Fruit fly (Drosophila melanogaster) whole organism, adult: ENCODE measurements around the gene Cdep.
A peak's percentile ranks its signal among the peaks of the same experiment; 100 is the strongest.

Source experiments
- CG11617 ChIP-seq: fragments of 200-800 bp; sonication (Bioruptor generic); optimal IDR thresholded peaks from 2 replicates; lab custom pipeline; 2017; ENCODE audit warnings: mild to moderate bottlenecking, missing biosample characterization, missing genetic modification reagents, missing genetic modification characterization
- CG12768 ChIP-seq: fragments of 200-800 bp; sonication (Bioruptor generic); optimal IDR thresholded peaks from 2 replicates; lab custom pipeline; 2017; ENCODE audit warnings: missing biosample characterization, missing genetic modification characterization, mild to moderate bottlenecking, moderate library complexity, missing genetic modification reagents
- CG14711 ChIP-seq: fragments of 200-800 bp; sonication (Bioruptor generic); optimal IDR thresholded peaks from 2 replicates; lab custom pipeline; 2018; ENCODE audit warnings: missing biosample characterization, mild to moderate bottlenecking, missing genetic modification characterization, moderate library complexity
- CG1620 ChIP-seq: fragments of 200-800 bp; sonication (Bioruptor generic); optimal IDR thresholded peaks from 2 replicates; lab custom pipeline; 2016; ENCODE audit warnings: missing biosample characterization, missing genetic modification characterization
- CG33017 ChIP-seq: fragments of 200-800 bp; sonication (Bioruptor generic); optimal IDR thresholded peaks from 2 replicates; lab custom pipeline; 2018; ENCODE audit warnings: missing biosample characterization, mild to moderate bottlenecking, missing genetic modification characterization, moderate library complexity
- CG5204 ChIP-seq: fragments of 200-800 bp; sonication (Bioruptor generic); optimal IDR thresholded peaks from 2 replicates; lab custom pipeline; 2016; ENCODE audit warnings: missing biosample characterization, missing genetic modification characterization
- CG7045 ChIP-seq: fragments of 200-800 bp; sonication (Bioruptor generic); optimal IDR thresholded peaks from 2 replicates; lab custom pipeline; 2017; ENCODE audit warnings: missing biosample characterization, mild to moderate bottlenecking, missing genetic modification characterization
- CG7101 ChIP-seq: fragments of 200-800 bp; sonication (Bioruptor generic); optimal IDR thresholded peaks from 2 replicates; lab custom pipeline; 2018; ENCODE audit warnings: missing biosample characterization, mild to moderate bottlenecking, missing genetic modification characterization, moderate library complexity
- Clk ChIP-seq: fragments of 200-800 bp; sonication (Bioruptor generic); optimal IDR thresholded peaks from 2 replicates; lab custom pipeline; 2017; ENCODE audit warnings: missing biosample characterization, missing genetic modification characterization
- Crg-1 ChIP-seq: fragments of 200-800 bp; sonication (Bioruptor generic); optimal IDR thresholded peaks from 2 replicates; lab custom pipeline; 2016; ENCODE audit warnings: missing biosample characterization, missing genetic modification characterization
- Hr96 ChIP-seq: fragments of 200-800 bp; sonication (Bioruptor generic); optimal IDR thresholded peaks from 2 replicates; lab custom pipeline; 2016; ENCODE audit warnings: missing biosample characterization, missing genetic modification characterization
- Mnt ChIP-seq: fragments of 200-800 bp; sonication (Bioruptor generic); optimal IDR thresholded peaks from 2 replicates; lab custom pipeline; 2016; ENCODE audit warnings: missing biosample characterization, mild to moderate bottlenecking, missing genetic modification characterization
- bab1 ChIP-seq: fragments of 200-800 bp; sonication (Bioruptor generic); optimal IDR thresholded peaks from 3 replicates; lab custom pipeline; 2019; ENCODE audit warnings: missing biosample characterization, mild to moderate bottlenecking, missing genetic modification characterization, moderate library complexity
- cic ChIP-seq: fragments of 200-800 bp; sonication (Bioruptor generic); optimal IDR thresholded peaks from 2 replicates; lab custom pipeline; 2017; ENCODE audit warnings: missing biosample characterization, mild to moderate bottlenecking, missing genetic modification characterization, moderate library complexity
- cnc ChIP-seq, 2 experiments: fragments of >200 bp; optimal IDR thresholded peaks; 2 replicates each; lab custom pipeline; 2017
- kay ChIP-seq: fragments of 200-800 bp; sonication (Bioruptor generic); peaks from one replicate; lab custom pipeline; 2016; ENCODE audit warnings: missing biosample characterization, missing genetic modification characterization, borderline replicate concordance
- ovo ChIP-seq: fragments of 200-800 bp; sonication (Bioruptor generic); optimal IDR thresholded peaks from 2 replicates; lab custom pipeline; 2016; ENCODE audit warnings: missing biosample characterization, missing genetic modification characterization
- pad ChIP-seq: fragments of 200-800 bp; sonication (Bioruptor generic); optimal IDR thresholded peaks from 3 replicates; lab custom pipeline; 2017; ENCODE audit warnings: missing biosample characterization, missing genetic modification characterization, mild to moderate bottlenecking, moderate library complexity, missing genetic modification reagents
- tj ChIP-seq: fragments of 200-800 bp; sonication (Bioruptor generic); optimal IDR thresholded peaks from 3 replicates; lab custom pipeline; 2017; ENCODE audit warnings: missing biosample characterization, mild to moderate bottlenecking, missing genetic modification characterization, moderate library complexity
- toe ChIP-seq: fragments of 200-800 bp; sonication (Bioruptor generic); optimal IDR thresholded peaks from 2 replicates; lab custom pipeline; 2016; ENCODE audit warnings: missing biosample characterization, missing genetic modification characterization

Gene Cdep

dm6 chr3R:4962689-4963088, 52.3 kb downstream of the Cdep start:
- TF ChIP-seq toe (GFP tag; lab: Kevin White, UChicago) (peak; percentile 26), bab1 (GFP tag; lab: Kevin White, UChicago) (peak; percentile 16), CG5204 (GFP tag; lab: Kevin White, UChicago) (no peak), kay (GFP tag; lab: Kevin White, UChicago) (no peak), CG7045 (no peak), cic (GFP tag; lab: Kevin White, UChicago) (no peak), CG12768 (no peak), CG1620 (GFP tag; lab: Kevin White, UChicago) (peak; percentile 9), pad (GFP tag; lab: Kevin White, UChicago) (no peak), CG14711 (tag; lab: Kevin White, UChicago) (no peak), CG11617 (GFP tag; lab: Kevin White, UChicago) (no peak), CG7101 (tag; lab: Kevin White, UChicago) (no peak)

DNA sequence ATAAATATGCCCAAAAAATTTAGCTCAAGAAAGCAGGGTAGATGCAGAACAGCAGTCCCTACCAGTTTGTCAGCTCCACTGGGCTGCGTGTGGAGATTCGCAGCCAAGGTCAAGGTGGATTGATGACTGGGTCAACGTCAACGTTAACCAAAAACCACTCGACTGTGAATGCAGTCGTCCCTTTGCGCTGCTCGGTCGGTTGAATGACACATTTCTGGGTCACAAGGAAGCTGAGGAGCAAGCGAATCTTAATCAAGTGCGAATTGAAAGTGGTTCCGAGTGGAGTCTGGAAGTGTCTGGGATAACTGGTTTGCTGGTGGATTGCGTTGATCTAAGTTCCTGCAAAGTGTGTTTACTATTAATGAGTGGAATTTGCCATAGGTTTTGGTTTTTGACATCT, 53.0 kb downstream of the Cdep start:
- TF ChIP-seq CG7045 = no peak
- TF ChIP-seq CG33017 (tag; lab: Kevin White, UChicago) = no peak
- TF ChIP-seq CG11617 (GFP tag; lab: Kevin White, UChicago) = no peak
- TF ChIP-seq Clk (GFP tag; lab: Kevin White, UChicago) = no peak
- no peak for TF ChIP-seq bab1 (GFP tag; lab: Kevin White, UChicago)
- no peak for TF ChIP-seq Crg-1
- TF ChIP-seq Mnt = no peak

- TF ChIP-seq toe (GFP tag; lab: Kevin White, UChicago) (no peak), pad (GFP tag; lab: Kevin White, UChicago) (no peak), kay (GFP tag; lab: Kevin White, UChicago) (no peak), CG5204 (GFP tag; lab: Kevin White, UChicago) (no peak), Hr96 (no peak), cnc (optimal IDR thresholded peaks at IDR 0.05; lab: Kevin White, UChicago) (no peak), bab1 (GFP tag; lab: Kevin White, UChicago) (no peak), tj (GFP tag; lab: Kevin White, UChicago) (no peak), Mnt (no peak), cic (GFP tag; lab: Kevin White, UChicago) (no peak), Crg-1 (no peak), CG14711 (tag; lab: Kevin White, UChicago) (no peak), Clk (GFP tag; lab: Kevin White, UChicago) (no peak), CG12768 (no peak), CG1620 (GFP tag; lab: Kevin White, UChicago) (no peak), CG11617 (GFP tag; lab: Kevin White, UChicago) (no peak), CG7101 (tag; lab: Kevin White, UChicago) (no peak), CG33017 (tag; lab: Kevin White, UChicago) (no peak)
These were observed 53.6 kb downstream of the Cdep start for dm6 chr3R:4963917-4964316.

DNA sequence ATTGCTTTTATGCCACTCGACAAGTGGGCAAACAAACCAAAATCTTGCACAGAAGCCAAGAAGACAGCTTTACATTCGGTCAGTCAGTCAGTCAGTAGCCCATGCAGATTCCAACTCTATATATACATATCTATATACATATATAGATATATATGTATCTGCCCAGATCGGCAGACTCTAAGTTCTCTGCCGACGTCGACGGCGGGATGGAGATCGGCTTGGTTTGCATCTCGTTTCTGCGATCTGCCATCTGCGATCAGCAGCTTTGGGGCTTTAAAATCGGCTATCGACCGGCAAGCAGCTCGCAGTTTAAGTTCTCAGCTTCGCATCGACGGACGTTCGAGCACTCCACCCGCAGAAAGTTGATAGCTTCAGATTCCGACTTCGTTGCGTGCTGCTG, 54.8 kb downstream of the Cdep start, which contains the start of gene Jhbp1:
Gene Jhbp1, plus strand, starts transcription at position 301 of the 400 bp plus-strand sequence.
- no peak for TF ChIP-seq cnc (optimal IDR thresholded peaks at IDR 0.05; lab: Kevin White, UChicago)
- peak; percentile 7 for TF ChIP-seq kay (GFP tag; lab: Kevin White, UChicago)

dm6 chr3R:4966246-4966937, 56.0 kb downstream of the Cdep start:
- no peak for TF ChIP-seq CG14711 (tag; lab: Kevin White, UChicago)
- TF ChIP-seq pad (GFP tag; lab: Kevin White, UChicago) = no peak
- TF ChIP-seq Crg-1 = no peak
- no peak for TF ChIP-seq CG12768
- TF ChIP-seq Mnt = no peak
- TF ChIP-seq Hr96 = no peak
- TF ChIP-seq toe (GFP tag; lab: Kevin White, UChicago) = no peak
- TF ChIP-seq kay (GFP tag; lab: Kevin White, UChicago) = no peak
- no peak for TF ChIP-seq CG33017 (tag; lab: Kevin White, UChicago)
- no peak for TF ChIP-seq CG7045
- TF ChIP-seq cnc (optimal IDR thresholded peaks at IDR 0.05; lab: Kevin White, UChicago) = no peak
- no peak for TF ChIP-seq CG11617 (GFP tag; lab: Kevin White, UChicago)
- TF ChIP-seq ovo (GFP tag; lab: Kevin White, UChicago) = no peak
- TF ChIP-seq CG7101 (tag; lab: Kevin White, UChicago) = no peak
- TF ChIP-seq CG5204 (GFP tag; lab: Kevin White, UChicago) = no peak
- no peak for TF ChIP-seq cic (GFP tag; lab: Kevin White, UChicago)
- TF ChIP-seq CG1620 (GFP tag; lab: Kevin White, UChicago) = no peak
- no peak for TF ChIP-seq tj (GFP tag; lab: Kevin White, UChicago)
- TF ChIP-seq Clk (GFP tag; lab: Kevin White, UChicago) = no peak
- no peak for TF ChIP-seq bab1 (GFP tag; lab: Kevin White, UChicago)

DNA sequence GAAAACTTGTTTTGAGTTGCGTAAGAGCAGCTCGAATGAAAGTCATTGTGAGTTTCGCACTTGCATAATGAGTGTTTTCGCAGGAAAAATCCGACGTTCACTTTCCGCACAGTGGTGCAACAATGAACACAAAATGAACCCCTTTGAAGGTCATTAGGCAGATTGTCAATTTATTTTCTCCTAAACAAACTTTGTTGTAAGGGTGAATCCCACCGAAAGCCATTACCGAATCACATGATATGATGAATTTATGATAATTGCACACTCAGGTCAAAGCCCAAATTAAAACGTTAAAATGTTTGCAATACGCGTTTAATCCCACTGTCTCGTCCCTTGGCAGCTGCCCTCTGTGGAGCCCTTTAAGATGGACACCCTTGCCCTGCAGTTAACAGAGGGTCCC, 56.9 kb downstream of the Cdep start:
- TF ChIP-seq CG5204 (GFP tag; lab: Kevin White, UChicago) = no peak
- TF ChIP-seq CG33017 (tag; lab: Kevin White, UChicago) = no peak
- no peak for TF ChIP-seq Crg-1
- no peak for TF ChIP-seq cnc (optimal IDR thresholded peaks at IDR 0.05; lab: Kevin White, UChicago)
- TF ChIP-seq Hr96 = no peak
- no peak for TF ChIP-seq CG1620 (GFP tag; lab: Kevin White, UChicago)
- TF ChIP-seq CG11617 (GFP tag; lab: Kevin White, UChicago) = no peak
- TF ChIP-seq toe (GFP tag; lab: Kevin White, UChicago) = no peak
- no peak for TF ChIP-seq tj (GFP tag; lab: Kevin White, UChicago)
- TF ChIP-seq bab1 (GFP tag; lab: Kevin White, UChicago) = no peak
- no peak for TF ChIP-seq pad (GFP tag; lab: Kevin White, UChicago)
- no peak for TF ChIP-seq Clk (GFP tag; lab: Kevin White, UChicago)
- no peak for TF ChIP-seq kay (GFP tag; lab: Kevin White, UChicago)
- TF ChIP-seq CG12768 = no peak
- no peak for TF ChIP-seq Mnt
